Fruit fly (Drosophila melanogaster) whole organism, adult: ENCODE results near the gene Cnx14D.

ENCODE experiments used
- CG11617 ChIP-seq: fragments of 200-800 bp; sonication (Bioruptor generic); optimal IDR thresholded peaks from 2 replicates; lab custom pipeline; 2017; ENCODE audit warnings: mild to moderate bottlenecking, missing biosample characterization, missing genetic modification reagents, missing genetic modification characterization
- CG12768 ChIP-seq: fragments of 200-800 bp; sonication (Bioruptor generic); optimal IDR thresholded peaks from 2 replicates; lab custom pipeline; 2017; ENCODE audit warnings: missing biosample characterization, missing genetic modification characterization, mild to moderate bottlenecking, moderate library complexity, missing genetic modification reagents
- CG14711 ChIP-seq: fragments of 200-800 bp; sonication (Bioruptor generic); optimal IDR thresholded peaks from 2 replicates; lab custom pipeline; 2018; ENCODE audit warnings: missing biosample characterization, mild to moderate bottlenecking, missing genetic modification characterization, moderate library complexity
- CG1620 ChIP-seq: fragments of 200-800 bp; sonication (Bioruptor generic); optimal IDR thresholded peaks from 2 replicates; lab custom pipeline; 2016; ENCODE audit warnings: missing biosample characterization, missing genetic modification characterization
- CG33017 ChIP-seq: fragments of 200-800 bp; sonication (Bioruptor generic); optimal IDR thresholded peaks from 2 replicates; lab custom pipeline; 2018; ENCODE audit warnings: missing biosample characterization, mild to moderate bottlenecking, missing genetic modification characterization, moderate library complexity
- CG5204 ChIP-seq: fragments of 200-800 bp; sonication (Bioruptor generic); optimal IDR thresholded peaks from 2 replicates; lab custom pipeline; 2016; ENCODE audit warnings: missing biosample characterization, missing genetic modification characterization
- CG7045 ChIP-seq: fragments of 200-800 bp; sonication (Bioruptor generic); optimal IDR thresholded peaks from 2 replicates; lab custom pipeline; 2017; ENCODE audit warnings: missing biosample characterization, mild to moderate bottlenecking, missing genetic modification characterization
- CG7101 ChIP-seq: fragments of 200-800 bp; sonication (Bioruptor generic); optimal IDR thresholded peaks from 2 replicates; lab custom pipeline; 2018; ENCODE audit warnings: missing biosample characterization, mild to moderate bottlenecking, missing genetic modification characterization, moderate library complexity
- Clk ChIP-seq: fragments of 200-800 bp; sonication (Bioruptor generic); optimal IDR thresholded peaks from 2 replicates; lab custom pipeline; 2017; ENCODE audit warnings: missing biosample characterization, missing genetic modification characterization
- Crg-1 ChIP-seq: fragments of 200-800 bp; sonication (Bioruptor generic); optimal IDR thresholded peaks from 2 replicates; lab custom pipeline; 2016; ENCODE audit warnings: missing biosample characterization, missing genetic modification characterization
- Hr96 ChIP-seq: fragments of 200-800 bp; sonication (Bioruptor generic); optimal IDR thresholded peaks from 2 replicates; lab custom pipeline; 2016; ENCODE audit warnings: missing biosample characterization, missing genetic modification characterization
- Mnt ChIP-seq: fragments of 200-800 bp; sonication (Bioruptor generic); optimal IDR thresholded peaks from 2 replicates; lab custom pipeline; 2016; ENCODE audit warnings: missing biosample characterization, mild to moderate bottlenecking, missing genetic modification characterization
- bab1 ChIP-seq: fragments of 200-800 bp; sonication (Bioruptor generic); optimal IDR thresholded peaks from 3 replicates; lab custom pipeline; 2019; ENCODE audit warnings: missing biosample characterization, mild to moderate bottlenecking, missing genetic modification characterization, moderate library complexity
- cic ChIP-seq: fragments of 200-800 bp; sonication (Bioruptor generic); optimal IDR thresholded peaks from 2 replicates; lab custom pipeline; 2017; ENCODE audit warnings: missing biosample characterization, mild to moderate bottlenecking, missing genetic modification characterization, moderate library complexity
- cnc ChIP-seq, 2 experiments: fragments of >200 bp; optimal IDR thresholded peaks; 2 replicates each; lab custom pipeline; 2017
- kay ChIP-seq: fragments of 200-800 bp; sonication (Bioruptor generic); peaks from one replicate; lab custom pipeline; 2016; ENCODE audit warnings: missing biosample characterization, missing genetic modification characterization, borderline replicate concordance
- ovo ChIP-seq: fragments of 200-800 bp; sonication (Bioruptor generic); optimal IDR thresholded peaks from 2 replicates; lab custom pipeline; 2016; ENCODE audit warnings: missing biosample characterization, missing genetic modification characterization
- pad ChIP-seq: fragments of 200-800 bp; sonication (Bioruptor generic); optimal IDR thresholded peaks from 3 replicates; lab custom pipeline; 2017; ENCODE audit warnings: missing biosample characterization, missing genetic modification characterization, mild to moderate bottlenecking, moderate library complexity, missing genetic modification reagents
- tj ChIP-seq: fragments of 200-800 bp; sonication (Bioruptor generic); optimal IDR thresholded peaks from 3 replicates; lab custom pipeline; 2017; ENCODE audit warnings: missing biosample characterization, mild to moderate bottlenecking, missing genetic modification characterization, moderate library complexity
- toe ChIP-seq: fragments of 200-800 bp; sonication (Bioruptor generic); optimal IDR thresholded peaks from 2 replicates; lab custom pipeline; 2016; ENCODE audit warnings: missing biosample characterization, missing genetic modification characterization

The Cnx14D gene

DNA sequence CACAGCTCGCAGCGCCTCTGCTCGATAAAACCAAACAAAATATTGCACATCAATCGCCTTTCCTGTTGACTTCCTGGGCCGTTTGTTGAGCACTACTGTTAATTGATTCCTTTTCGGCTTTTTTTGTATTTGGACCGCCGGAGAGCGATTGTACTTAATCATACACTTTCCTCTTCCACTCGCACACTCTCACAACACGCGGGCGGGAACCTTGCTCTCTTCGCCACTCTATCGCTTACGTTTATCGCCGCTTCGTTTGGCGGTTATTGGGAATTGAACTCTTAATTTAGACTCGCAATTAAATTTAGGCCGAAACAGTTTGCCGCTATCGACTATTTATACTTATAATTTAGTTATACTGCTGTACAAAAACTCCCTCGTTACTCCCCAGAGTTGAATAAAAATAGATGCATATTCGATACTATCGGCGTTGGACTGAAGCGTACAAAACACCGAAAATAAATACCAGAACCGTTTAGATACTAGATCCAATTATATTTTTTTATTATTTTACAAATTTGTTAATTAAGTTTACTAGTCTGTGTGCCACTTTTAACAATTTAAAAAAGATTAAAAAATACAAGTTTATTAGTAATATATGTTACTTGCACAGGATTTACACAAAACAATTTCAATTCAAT, 28.4 kb upstream of the Cnx14D start, which contains the start of gene Arp2:
TSS of gene Arp2 (minus strand) at position 427 of the 641 bp plus-strand sequence.
- TF ChIP-seq ovo (GFP tag; lab: Kevin White, UChicago) (no peak), cic (no peak), CG7045 (GFP tag; lab: Kevin White, UChicago) (no peak), cnc (optimal IDR thresholded peaks at IDR 0.05; lab: Kevin White, UChicago) (no peak), tj (GFP tag; lab: Kevin White, UChicago) (no peak), bab1 (GFP tag; lab: Kevin White, UChicago) (no peak), CG7101 (tag; lab: Kevin White, UChicago) (no peak), CG12768 (GFP tag; lab: Kevin White, UChicago) (no peak), CG5204 (GFP tag; lab: Kevin White, UChicago) (no peak), kay (GFP tag; lab: Kevin White, UChicago) (no peak), CG11617 (GFP tag; lab: Kevin White, UChicago) (no peak), pad (GFP tag; lab: Kevin White, UChicago) (no peak), toe (GFP tag; lab: Kevin White, UChicago) (no peak), Crg-1 (GFP tag; lab: Kevin White, UChicago) (no peak), CG14711 (no peak), CG33017 (no peak), Hr96 (no peak), Mnt (GFP tag; lab: Kevin White, UChicago) (no peak), CG1620 (no peak), Clk (GFP tag; lab: Kevin White, UChicago) (no peak)

DNA sequence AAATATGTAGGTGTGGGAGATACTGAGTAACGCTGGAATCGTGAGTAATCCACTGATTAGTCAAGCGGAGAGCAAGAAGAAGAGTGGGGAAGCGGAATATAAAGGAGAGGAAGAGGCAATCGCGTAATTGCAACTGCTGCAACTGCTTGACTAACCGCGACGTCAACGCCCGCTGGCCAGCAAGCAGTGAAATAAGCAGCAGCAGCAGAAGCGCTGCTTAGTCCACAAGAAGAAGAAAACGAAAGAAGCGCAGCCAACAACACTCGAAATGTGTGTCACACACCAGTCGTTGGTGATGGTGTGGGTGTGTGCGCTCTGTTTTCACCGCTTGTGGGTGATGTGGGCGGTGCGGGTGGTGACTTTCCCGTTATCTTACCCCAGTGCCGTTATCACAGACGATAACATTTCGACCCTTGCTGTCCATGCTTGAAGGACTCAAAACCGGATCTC, 27.8 kb upstream of the Cnx14D start:
- TF ChIP-seq cic, result peak; percentile 44
- TF ChIP-seq CG5204 (GFP tag; lab: Kevin White, UChicago), result no peak
- no peak for TF ChIP-seq pad (GFP tag; lab: Kevin White, UChicago)
- no peak for TF ChIP-seq CG12768 (GFP tag; lab: Kevin White, UChicago)
- no peak for TF ChIP-seq bab1 (GFP tag; lab: Kevin White, UChicago)
- TF ChIP-seq Hr96, result no peak
- no peak for TF ChIP-seq CG7101 (tag; lab: Kevin White, UChicago)
- TF ChIP-seq cnc (optimal IDR thresholded peaks at IDR 0.05; lab: Kevin White, UChicago), result no peak
- peak; percentile 46 for TF ChIP-seq tj (GFP tag; lab: Kevin White, UChicago)
- no peak for TF ChIP-seq Crg-1 (GFP tag; lab: Kevin White, UChicago)
- TF ChIP-seq CG14711, result no peak
- TF ChIP-seq ovo (GFP tag; lab: Kevin White, UChicago), result peak; percentile 45
- TF ChIP-seq CG33017, result no peak
- no peak for TF ChIP-seq kay (GFP tag; lab: Kevin White, UChicago)
- TF ChIP-seq CG7045 (GFP tag; lab: Kevin White, UChicago), result no peak

DNA sequence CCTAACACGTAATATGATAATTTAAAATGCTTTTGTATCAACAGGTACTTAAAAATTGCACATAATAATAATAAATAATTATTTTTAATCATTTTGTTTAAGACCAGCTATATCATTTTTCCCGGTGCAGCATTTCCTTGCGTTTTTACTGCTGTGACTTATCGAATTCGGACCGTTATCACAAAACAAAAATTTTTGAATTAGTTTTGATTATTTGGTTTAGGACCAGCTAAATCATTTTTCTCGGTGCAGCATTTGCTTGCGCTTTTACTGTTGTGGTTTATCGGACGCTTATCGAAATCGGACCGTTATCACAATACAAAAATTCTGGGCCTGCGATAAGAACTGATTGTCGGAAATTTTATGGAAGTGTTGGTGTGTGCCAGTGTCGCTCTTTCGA, 27.4 kb upstream of the Cnx14D start:
- peak; percentile 81 for TF ChIP-seq ovo (GFP tag; lab: Kevin White, UChicago)
- TF ChIP-seq CG33017, result peak; percentile 69
- peak; percentile 15 for TF ChIP-seq Clk (GFP tag; lab: Kevin White, UChicago)
- TF ChIP-seq CG5204 (GFP tag; lab: Kevin White, UChicago), result no peak
- peak; percentile 61 for TF ChIP-seq CG12768 (GFP tag; lab: Kevin White, UChicago)
- TF ChIP-seq Crg-1 (GFP tag; lab: Kevin White, UChicago), result no peak
- peak; percentile 96 for TF ChIP-seq kay (GFP tag; lab: Kevin White, UChicago)
- TF ChIP-seq toe (GFP tag; lab: Kevin White, UChicago), result peak; percentile 17
- TF ChIP-seq Mnt (GFP tag; lab: Kevin White, UChicago), result peak; percentile 53
- no peak for TF ChIP-seq CG1620
- TF ChIP-seq tj (GFP tag; lab: Kevin White, UChicago), result peak; percentile 43
- peak; percentile 68 for TF ChIP-seq CG14711
- no peak for TF ChIP-seq cic
- TF ChIP-seq pad (GFP tag; lab: Kevin White, UChicago), result peak; percentile 29
- TF ChIP-seq bab1 (GFP tag; lab: Kevin White, UChicago), result peak; percentile 79
- peak; percentile 53 for TF ChIP-seq CG7045 (GFP tag; lab: Kevin White, UChicago)
- peak; percentile 74 for TF ChIP-seq CG7101 (tag; lab: Kevin White, UChicago)
- no peak for TF ChIP-seq Hr96
- peak; percentile 79 for TF ChIP-seq CG11617 (GFP tag; lab: Kevin White, UChicago)

DNA sequence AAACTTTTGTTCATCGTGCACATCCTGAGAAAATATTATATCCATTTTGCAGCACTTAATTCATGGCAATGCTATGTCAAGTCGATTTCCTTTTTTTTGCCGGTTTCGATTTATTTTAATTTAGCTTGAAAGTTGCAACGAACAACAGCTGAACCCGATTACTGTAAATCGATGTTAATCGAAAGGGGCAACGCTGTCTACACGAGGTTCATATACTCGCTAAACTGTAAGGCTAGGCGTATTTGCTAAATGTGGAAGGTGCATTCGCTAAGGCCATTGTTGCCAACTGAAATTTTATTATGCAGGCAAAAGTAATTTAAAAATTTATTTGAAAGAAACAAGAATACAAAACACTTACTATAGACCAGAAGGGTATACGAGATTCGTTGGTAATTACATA, 22.2 kb upstream of the Cnx14D start, which contains the start of gene CG9902:
TSS of gene CG9902 (minus strand) at position 131 of the 400 bp plus-strand sequence.
- peak; percentile 9 for TF ChIP-seq tj (GFP tag; lab: Kevin White, UChicago)
- peak; percentile 62 for TF ChIP-seq bab1 (GFP tag; lab: Kevin White, UChicago)
- TF ChIP-seq CG7101 (tag; lab: Kevin White, UChicago), result peak; percentile 30
- TF ChIP-seq CG14711, result peak; percentile 10
- TF ChIP-seq cnc (optimal IDR thresholded peaks at IDR 0.05; lab: Kevin White, UChicago), result no peak
- TF ChIP-seq pad (GFP tag; lab: Kevin White, UChicago), result peak; percentile 89
- no peak for TF ChIP-seq CG1620

DNA sequence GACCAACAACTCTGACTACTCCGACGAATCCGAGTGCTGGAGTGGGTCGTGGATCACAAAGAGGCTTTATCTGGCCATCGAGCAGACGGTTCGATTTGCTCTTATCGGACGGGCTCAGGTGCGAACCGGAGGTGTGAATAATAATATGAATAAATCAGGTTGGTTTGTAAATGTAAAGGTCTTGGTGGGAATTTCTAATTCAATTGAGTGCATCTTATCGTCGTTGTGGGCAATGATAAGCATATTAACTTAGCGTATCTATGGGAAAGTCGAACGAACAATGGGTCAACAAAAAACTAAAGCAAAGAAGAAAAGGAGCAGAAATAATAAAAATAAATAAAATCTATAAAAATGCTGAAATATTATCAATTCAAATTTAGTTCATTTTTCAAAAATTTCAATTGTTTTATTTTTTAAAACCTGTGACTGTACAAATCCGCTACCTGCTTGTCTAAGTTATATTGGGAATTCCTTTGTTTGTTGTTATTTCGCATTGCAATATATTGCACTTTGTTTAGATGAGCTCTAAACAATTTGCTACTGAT, 15.7 kb upstream of the Cnx14D start, which contains the start of gene CG9903:
TSS of gene CG9903 (minus strand) at position 51 of the 545 bp plus-strand sequence.
- TF ChIP-seq pad (GFP tag; lab: Kevin White, UChicago) (peak; percentile 10), ovo (GFP tag; lab: Kevin White, UChicago) (no peak), CG1620 (no peak), CG7101 (tag; lab: Kevin White, UChicago) (peak; percentile 44), CG11617 (GFP tag; lab: Kevin White, UChicago) (no peak), kay (GFP tag; lab: Kevin White, UChicago) (peak; percentile 53), CG12768 (GFP tag; lab: Kevin White, UChicago) (no peak)
